Worm (Caenorhabditis elegans) whole organism, mixed stage, embryonic: ENCODE measurements around the gene B0228.6.

Experiments used
- M03D4.4 ChIP-seq: sonication (generic microtip); optimal IDR thresholded peaks from 2 replicates; lab custom pipeline; 2017; ENCODE audit warnings: mild to moderate bottlenecking, missing genetic modification characterization, missing compliant biosample characterization
- ceh-39 ChIP-seq: fragments of 150-350 bp; optimal IDR thresholded peaks from 2 replicates; lab custom pipeline; 2014; ENCODE audit warnings: missing biosample characterization, missing genetic modification characterization
- ceh-43 ChIP-seq: fragments of 200-800 bp; sonication (Bioruptor generic); optimal IDR thresholded peaks from 2 replicates; lab custom pipeline; 2018; ENCODE audit warnings: mild to moderate bottlenecking, missing genetic modification characterization, moderate library complexity, missing compliant biosample characterization
- elt-3 ChIP-seq: fragments of 150-350 bp; optimal IDR thresholded peaks from 2 replicates; lab custom pipeline; 2014; ENCODE audit warnings: missing biosample characterization, missing genetic modification characterization
- flh-1 ChIP-seq: fragments of 200-800 bp; sonication (Bioruptor generic); optimal IDR thresholded peaks from 2 replicates; lab custom pipeline; 2018; ENCODE audit warnings: mild to moderate bottlenecking, missing genetic modification characterization, moderate library complexity, missing compliant biosample characterization
- lsy-2 ChIP-seq: fragments of 150-350 bp; optimal IDR thresholded peaks from 2 replicates; lab custom pipeline; 2014; ENCODE audit warnings: missing biosample characterization, missing genetic modification characterization
- nhr-2 ChIP-seq: fragments of 150-350 bp; optimal IDR thresholded peaks from 2 replicates; lab custom pipeline; 2014; ENCODE audit warnings: missing biosample characterization, missing genetic modification characterization
- nhr-237 ChIP-seq: fragments of 150-350 bp; optimal IDR thresholded peaks from 2 replicates; lab custom pipeline; 2014; ENCODE audit warnings: missing biosample characterization, missing genetic modification characterization
- unc-39 ChIP-seq: fragments of 150-350 bp; optimal IDR thresholded peaks from 2 replicates; lab custom pipeline; 2014; ENCODE audit warnings: missing biosample characterization, missing genetic modification characterization

DNA sequence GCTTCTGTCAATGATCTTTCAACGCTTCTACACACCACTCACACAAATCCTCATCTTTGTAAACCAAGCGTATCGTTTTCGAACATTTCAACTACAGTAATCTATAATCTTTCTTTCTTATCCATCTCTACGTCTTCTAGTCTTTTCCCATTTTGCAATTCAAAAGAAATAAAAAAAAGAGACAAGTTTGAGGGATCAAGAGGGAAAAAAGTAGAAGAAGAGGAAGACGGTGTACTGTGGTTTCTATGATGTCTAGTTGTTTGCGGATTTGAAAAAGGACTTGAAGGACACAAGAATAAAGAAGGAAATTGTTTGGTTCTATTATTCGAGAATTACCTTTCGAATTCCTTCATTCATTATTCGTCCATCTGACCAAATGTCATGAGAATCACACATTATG lies 37.5 kb upstream of the B0228.6 start:
- TF ChIP-seq lsy-2 = no peak
- no peak for TF ChIP-seq nhr-237 (tag; lab: Kevin White, UChicago)
- TF ChIP-seq unc-39 (tag; lab: Kevin White, UChicago) = no peak
- TF ChIP-seq M03D4.4 = no peak
- no peak for TF ChIP-seq ceh-43 (GFP tag; lab: Kevin White, UChicago)
- no peak for TF ChIP-seq elt-3
- no peak for TF ChIP-seq nhr-2 (tag; lab: Kevin White, UChicago)
- TF ChIP-seq flh-1 (GFP tag; lab: Kevin White, UChicago) = no peak
- TF ChIP-seq ceh-39 (tag; lab: Kevin White, UChicago) = no peak
